Worm (Caenorhabditis elegans): ENCODE results near the gene K02E2.1.

- TF ChIP-seq spr-1 (tag; optimal IDR thresholded peaks at IDR 0.05) (no peak), R02D3.7 (tag; optimal IDR thresholded peaks at IDR 0.05) (no peak), nhr-102 (tag; optimal IDR thresholded peaks at IDR 0.05) (no peak), nhr-10 (tag; optimal IDR thresholded peaks at IDR 0.05) (no peak), daf-12 (tag; optimal IDR thresholded peaks at IDR 0.05) (no peak), hlh-30 (tag; optimal IDR thresholded peaks at IDR 0.05; ENCODE audit: insufficient read depth) (no peak), ama-1 (optimal IDR thresholded peaks at IDR 0.05) (no peak), pha-4 (GFP tag; IDR thresholded peaks at IDR 0.05) (no peak), pha-4 (tag; optimal IDR thresholded peaks at IDR 0.05) (no peak), dve-1 (tag; optimal IDR thresholded peaks at IDR 0.05; ENCODE audit: insufficient read depth) (no peak), nhr-25 (tag; optimal IDR thresholded peaks at IDR 0.05; ENCODE audit: borderline replicate concordance, insufficient read depth) (no peak), nhr-237 (tag; optimal IDR thresholded peaks at IDR 0.05) (no peak), saeg-2 (GFP tag; IDR thresholded peaks at IDR 0.05) (no peak)
Observed at ce11 chrV:20387415-20387814, 36.1 kb downstream of the K02E2.1 start, which contains the start of gene F53H2.1.
